Worm (Caenorhabditis elegans) whole organism, late embryonic: Measurements from ENCODE around the gene R10E11.5.

Experiments
- K02D7.2 ChIP-seq: sonication (generic microtip); optimal IDR thresholded peaks from 2 replicates; lab custom pipeline; 2017; ENCODE audit warnings: mild to moderate bottlenecking, missing genetic modification characterization, missing compliant biosample characterization
- K09A11.1 ChIP-seq: sonication (generic microtip); optimal IDR thresholded peaks from 2 replicates; lab custom pipeline; 2017; ENCODE audit warnings: antibody characterized with exemption, mild to moderate bottlenecking, missing genetic modification characterization, missing compliant biosample characterization; ENCODE audit not compliant: insufficient read depth
- T23F11.4 ChIP-seq: fragments of 200-800 bp; sonication (Bioruptor generic); optimal IDR thresholded peaks from 2 replicates; lab custom pipeline; 2018; ENCODE audit warnings: mild to moderate bottlenecking, missing genetic modification characterization, missing compliant biosample characterization
- Y22D7AL.16 ChIP-seq: sonication (generic microtip); optimal IDR thresholded peaks from 2 replicates; lab custom pipeline; 2016; ENCODE audit warnings: missing genetic modification characterization, missing compliant biosample characterization
- ahr-1 ChIP-seq: sonication (generic microtip); optimal IDR thresholded peaks from 2 replicates; lab custom pipeline; 2016; ENCODE audit warnings: missing genetic modification characterization, missing compliant biosample characterization
- ama-1 ChIP-seq: fragments of 150-350 bp; optimal IDR thresholded peaks from 2 replicates; lab custom pipeline; 2014
- ceh-14 ChIP-seq: sonication (generic microtip); optimal IDR thresholded peaks from 2 replicates; lab custom pipeline; 2016; ENCODE audit warnings: missing genotype, missing genetic modification characterization, missing compliant biosample characterization
- ceh-18 ChIP-seq: sonication (generic microtip); optimal IDR thresholded peaks from 2 replicates; lab custom pipeline; 2016; ENCODE audit warnings: missing genetic modification characterization, missing compliant biosample characterization
- ceh-30 ChIP-seq: fragments of 150-350 bp; optimal IDR thresholded peaks from 2 replicates; lab custom pipeline; 2014; ENCODE audit warnings: missing biosample characterization, missing genetic modification characterization
- ceh-34 ChIP-seq: sonication (generic microtip); optimal IDR thresholded peaks from 2 replicates; lab custom pipeline; 2016; ENCODE audit warnings: mild to moderate bottlenecking, missing genetic modification characterization, missing compliant biosample characterization
- ceh-9 ChIP-seq: sonication (generic microtip); optimal IDR thresholded peaks from 2 replicates; lab custom pipeline; 2016; ENCODE audit warnings: mild to moderate bottlenecking, missing genetic modification characterization, inconsistent platforms, missing compliant biosample characterization
- dve-1 ChIP-seq: sonication (generic microtip); optimal IDR thresholded peaks from 2 replicates; lab custom pipeline; 2017; ENCODE audit warnings: antibody characterized with exemption, mild to moderate bottlenecking, missing genetic modification characterization, missing compliant biosample characterization
- elt-2 ChIP-seq: sonication (generic microtip); optimal IDR thresholded peaks from 2 replicates; lab custom pipeline; 2016; ENCODE audit warnings: missing genetic modification reagents, missing genetic modification characterization, missing compliant biosample characterization
- elt-4 ChIP-seq: sonication (generic microtip); optimal IDR thresholded peaks from 2 replicates; lab custom pipeline; 2016; ENCODE audit warnings: missing genetic modification characterization, missing compliant biosample characterization
- ets-4 ChIP-seq: sonication (generic microtip); optimal IDR thresholded peaks from 2 replicates; lab custom pipeline; 2016; ENCODE audit warnings: missing genetic modification characterization, missing compliant biosample characterization
- eyg-1 ChIP-seq: sonication (generic microtip); optimal IDR thresholded peaks from 2 replicates; lab custom pipeline; 2016; ENCODE audit warnings: missing genotype, missing genetic modification characterization, missing compliant biosample characterization
- fkh-6 ChIP-seq: sonication (generic microtip); optimal IDR thresholded peaks from 2 replicates; lab custom pipeline; 2016; ENCODE audit warnings: missing genetic modification characterization, missing compliant biosample characterization
- hlh-13 ChIP-seq: fragments of 200-800 bp; sonication (Bioruptor generic); optimal IDR thresholded peaks from 2 replicates; lab custom pipeline; 2018; ENCODE audit warnings: mild to moderate bottlenecking, missing genetic modification characterization, missing compliant biosample characterization
- hlh-30 ChIP-seq: sonication (generic microtip); optimal IDR thresholded peaks from 2 replicates; lab custom pipeline; 2017; ENCODE audit warnings: antibody characterized with exemption, missing genetic modification characterization, missing compliant biosample characterization; ENCODE audit not compliant: insufficient read depth
- hlh-8 ChIP-seq: sonication (generic microtip); optimal IDR thresholded peaks from 2 replicates; lab custom pipeline; 2016; ENCODE audit warnings: missing genotype, missing genetic modification characterization, missing compliant biosample characterization
- lim-6 ChIP-seq: sonication (generic microtip); optimal IDR thresholded peaks from 2 replicates; lab custom pipeline; 2016; ENCODE audit warnings: missing genetic modification characterization, missing compliant biosample characterization
- madf-2 ChIP-seq: sonication (generic microtip); optimal IDR thresholded peaks from 2 replicates; lab custom pipeline; 2017; ENCODE audit warnings: missing genetic modification characterization, missing compliant biosample characterization
- nfya-1 ChIP-seq: sonication (generic microtip); optimal IDR thresholded peaks from 2 replicates; lab custom pipeline; 2017; ENCODE audit warnings: missing genetic modification characterization, mild to moderate bottlenecking, missing compliant biosample characterization, antibody characterized with exemption, moderate library complexity
- nhr-232 ChIP-seq: sonication (generic microtip); optimal IDR thresholded peaks from 2 replicates; lab custom pipeline; 2016; ENCODE audit warnings: missing genetic modification characterization, missing compliant biosample characterization
- npax-4 ChIP-seq: sonication (generic microtip); optimal IDR thresholded peaks from 2 replicates; lab custom pipeline; 2016; ENCODE audit warnings: missing genetic modification characterization, missing compliant biosample characterization
- odd-2 ChIP-seq: sonication (generic microtip); optimal IDR thresholded peaks from 2 replicates; lab custom pipeline; 2017; ENCODE audit warnings: antibody characterized with exemption, mild to moderate bottlenecking, missing genetic modification characterization, missing compliant biosample characterization
- pat-9 ChIP-seq: fragments of 200-800 bp; sonication (Bioruptor generic); optimal IDR thresholded peaks from 2 replicates; lab custom pipeline; 2018; ENCODE audit warnings: mild to moderate bottlenecking, missing genetic modification characterization, moderate library complexity, missing compliant biosample characterization
- pha-2 ChIP-seq: sonication (generic microtip); optimal IDR thresholded peaks from 2 replicates; lab custom pipeline; 2017; ENCODE audit warnings: mild to moderate bottlenecking, missing genetic modification characterization, missing compliant biosample characterization
- pros-1 ChIP-seq: fragments of 150-350 bp; optimal IDR thresholded peaks from 2 replicates; lab custom pipeline; 2014; ENCODE audit warnings: missing biosample characterization, missing genetic modification reagents, missing genetic modification characterization
- sdc-2 ChIP-seq: sonication (generic microtip); optimal IDR thresholded peaks from 2 replicates; lab custom pipeline; 2016; ENCODE audit warnings: missing genotype, missing genetic modification characterization, missing compliant biosample characterization
- syd-9 ChIP-seq: sonication (generic microtip); optimal IDR thresholded peaks from 2 replicates; lab custom pipeline; 2016; ENCODE audit warnings: mild to moderate bottlenecking, missing genetic modification characterization, moderate library complexity, missing compliant biosample characterization
- unc-55 ChIP-seq: sonication (generic microtip); optimal IDR thresholded peaks from 2 replicates; lab custom pipeline; 2017; ENCODE audit warnings: missing biosample characterization, missing genetic modification reagents, missing genetic modification characterization
- zip-5 ChIP-seq: sonication (generic microtip); optimal IDR thresholded peaks from 2 replicates; lab custom pipeline; 2016; ENCODE audit warnings: missing genetic modification characterization, missing compliant biosample characterization

Gene R10E11.5

DNA sequence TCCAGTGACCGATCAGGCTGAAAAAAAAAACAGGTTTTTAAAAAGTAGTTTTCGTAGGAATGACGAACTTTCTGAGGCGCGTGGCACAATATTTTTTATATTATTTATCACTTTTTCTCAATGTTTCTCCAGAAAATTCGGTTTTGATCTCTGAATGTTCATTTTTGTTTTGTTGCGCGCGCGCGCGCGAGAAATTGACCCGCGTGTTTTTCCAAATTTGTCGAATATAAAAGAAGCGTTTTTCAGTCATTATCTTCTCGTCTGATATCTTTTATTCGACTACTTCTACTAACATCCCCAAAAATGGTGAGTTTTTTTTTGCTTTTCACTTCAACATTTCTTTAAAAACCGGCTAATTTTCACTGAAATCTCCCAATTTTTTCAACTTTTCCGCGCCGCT, 30.6 kb downstream of the R10E11.5 start, which contains the start of gene rmd-1:
Gene rmd-1 (plus strand): TSS at position 247 of the 400 bp plus-strand sequence.
- no peak for TF ChIP-seq hlh-13 (GFP tag; lab: Kevin White, UChicago)
- no peak for TF ChIP-seq ceh-30 (tag; lab: Kevin White, UChicago)
- TF ChIP-seq fkh-6 (tag; lab: Kevin White, UChicago): no peak
- TF ChIP-seq K09A11.1 (tag; lab: Kevin White, UChicago): no peak
- TF ChIP-seq ceh-34: no peak
- TF ChIP-seq ceh-14 (tag; lab: Kevin White, UChicago): no peak
- TF ChIP-seq ama-1 (lab: Kevin White, UChicago): no peak
- TF ChIP-seq ceh-9 (tag; lab: Kevin White, UChicago): no peak
- TF ChIP-seq odd-2 (tag; lab: Kevin White, UChicago): no peak
- no peak for TF ChIP-seq elt-4 (tag; lab: Kevin White, UChicago)
- no peak for TF ChIP-seq lim-6 (tag; lab: Kevin White, UChicago)
- no peak for TF ChIP-seq elt-2 (tag; lab: Kevin White, UChicago)
- no peak for TF ChIP-seq eyg-1 (tag; lab: Kevin White, UChicago)
- TF ChIP-seq ets-4 (tag; lab: Kevin White, UChicago): no peak
- no peak for TF ChIP-seq Y22D7AL.16
- TF ChIP-seq, all 69 proteins: peak for 0

DNA sequence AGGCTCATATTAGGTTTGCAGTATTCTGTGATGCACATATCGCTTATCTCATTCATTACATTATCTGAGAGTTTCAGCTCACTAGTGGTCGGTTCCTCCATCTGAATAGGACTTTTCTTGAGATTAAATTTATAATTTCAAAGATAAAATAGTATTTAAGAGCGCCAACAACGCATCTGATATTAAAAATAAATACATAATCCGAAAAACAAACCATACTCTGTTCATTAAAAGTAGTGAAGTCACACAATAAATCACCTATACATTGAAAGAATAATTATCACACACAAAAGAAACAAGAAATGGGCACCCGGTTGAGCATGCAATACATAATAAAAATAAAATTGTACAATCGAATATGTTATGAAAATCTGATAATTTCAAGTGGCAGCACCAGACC, 32.0 kb downstream of the R10E11.5 start, which contains the start of gene vps-53:
Gene vps-53 (minus strand): TSS at position 101 of the 400 bp plus-strand sequence.
- TF ChIP-seq eyg-1 (tag; lab: Kevin White, UChicago): no peak
- no peak for TF ChIP-seq ceh-14 (tag; lab: Kevin White, UChicago)
- TF ChIP-seq sdc-2 (tag; lab: Kevin White, UChicago): no peak
- TF ChIP-seq fkh-6 (tag; lab: Kevin White, UChicago): no peak
- TF ChIP-seq odd-2 (tag; lab: Kevin White, UChicago): no peak
- no peak for TF ChIP-seq pros-1 (tag; lab: Kevin White, UChicago)
- no peak for TF ChIP-seq pat-9 (tag; lab: Kevin White, UChicago)
- no peak for TF ChIP-seq zip-5
- TF ChIP-seq hlh-30 (tag; lab: Kevin White, UChicago): no peak
- TF ChIP-seq hlh-13 (GFP tag; lab: Kevin White, UChicago): no peak
- no peak for TF ChIP-seq T23F11.4 (GFP tag; lab: Kevin White, UChicago)
- no peak for TF ChIP-seq nhr-232 (tag; lab: Kevin White, UChicago)
- no peak for TF ChIP-seq nfya-1
- no peak for TF ChIP-seq ceh-30 (tag; lab: Kevin White, UChicago)
- TF ChIP-seq madf-2 (tag; lab: Kevin White, UChicago): no peak
- no peak for TF ChIP-seq elt-4 (tag; lab: Kevin White, UChicago)
- TF ChIP-seq ceh-18 (tag; lab: Kevin White, UChicago): no peak
- TF ChIP-seq npax-4: no peak
- no peak for TF ChIP-seq K02D7.2 (tag; lab: Kevin White, UChicago)

DNA sequence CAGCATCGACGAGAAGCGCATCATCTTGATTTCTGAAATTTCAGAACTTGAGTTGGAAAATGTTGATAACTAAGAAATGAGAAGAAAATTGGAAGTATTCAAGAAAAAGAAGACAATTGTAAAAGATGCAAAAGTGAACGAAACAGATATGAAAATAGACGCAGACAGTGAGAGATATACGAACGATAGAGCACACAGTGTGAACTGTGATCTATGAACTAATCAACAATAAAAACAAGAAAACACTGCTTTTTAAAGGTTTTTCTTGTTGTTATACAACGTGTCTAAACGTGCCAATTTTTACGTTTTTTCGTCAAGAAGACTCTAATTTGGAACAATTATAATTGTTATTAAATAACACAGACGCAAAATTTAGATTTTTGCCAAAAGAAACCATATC, 36.6 kb downstream of the R10E11.5 start, which contains the start of gene ech-6:
Gene ech-6 (minus strand): TSS at position 32 of the 400 bp plus-strand sequence.
- TF ChIP-seq T23F11.4 (GFP tag; lab: Kevin White, UChicago): no peak
- TF ChIP-seq ahr-1 (tag; lab: Kevin White, UChicago): no peak
- no peak for TF ChIP-seq hlh-30 (tag; lab: Kevin White, UChicago)
- no peak for TF ChIP-seq pha-2 (tag; lab: Kevin White, UChicago)
- no peak for TF ChIP-seq pat-9 (tag; lab: Kevin White, UChicago)
- TF ChIP-seq unc-55 (GFP tag; lab: Kevin White, UChicago): no peak
- no peak for TF ChIP-seq hlh-8 (tag; lab: Kevin White, UChicago)

DNA sequence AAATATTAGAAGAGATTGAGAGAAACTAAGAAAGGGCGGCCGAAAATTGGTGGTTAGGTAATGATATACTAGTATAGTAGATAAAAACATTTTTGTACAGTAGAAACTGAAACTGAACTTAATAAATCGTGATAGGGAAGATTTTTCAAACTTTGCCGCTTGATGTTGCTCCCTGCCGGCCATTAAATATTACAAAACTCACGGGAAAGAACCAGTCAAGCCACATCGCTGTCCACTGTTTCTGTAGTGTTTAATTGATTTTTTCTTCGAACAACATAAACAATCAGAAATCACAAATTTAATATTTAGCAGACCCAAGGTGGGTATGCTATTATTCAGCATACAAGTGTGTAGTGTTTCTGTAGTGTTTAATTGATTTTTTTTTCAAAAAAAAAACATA, 38.4 kb downstream of the R10E11.5 start, which contains the start of gene T05G5.5:
Gene T05G5.5 (minus strand): TSS at position 359 of the 400 bp plus-strand sequence.
- no peak for TF ChIP-seq dve-1 (tag; lab: Kevin White, UChicago)
- no peak for TF ChIP-seq npax-4
- no peak for TF ChIP-seq syd-9 (tag; lab: Kevin White, UChicago)
- no peak for TF ChIP-seq elt-4 (tag; lab: Kevin White, UChicago)
